Fruit fly (Drosophila melanogaster) whole organism, prepupa: ENCODE measurements around the gene CG33080.

ENCODE experiments used
- CG10631 ChIP-seq: fragments of 200-800 bp; sonication (Bioruptor generic); optimal IDR thresholded peaks from 2 replicates; lab custom pipeline; 2016; ENCODE audit warnings: missing biosample characterization, missing genetic modification characterization
- CG10669 ChIP-seq: fragments of 200-800 bp; sonication (Bioruptor generic); optimal IDR thresholded peaks from 3 replicates; lab custom pipeline; 2018; ENCODE audit warnings: missing biosample characterization, mild to moderate bottlenecking, missing genetic modification characterization, moderate library complexity
- CG11294 ChIP-seq: fragments of 200-800 bp; sonication (Bioruptor generic); IDR thresholded peaks from 2 replicates; pipeline ENCODE4 v1.3.6; 2022; ENCODE audit warnings: missing biosample characterization, missing genetic modification characterization
- CG15336 ChIP-seq: fragments of 200-800 bp; sonication (Bioruptor generic); IDR thresholded peaks from 2 replicates; pipeline ENCODE4 v1.3.6; 2022; ENCODE audit warnings: missing biosample characterization, missing genetic modification characterization
- CG1621 ChIP-seq: fragments of 200-800 bp; sonication (Bioruptor generic); optimal IDR thresholded peaks from 3 replicates; lab custom pipeline; 2018; ENCODE audit warnings: missing biosample characterization, mild to moderate bottlenecking, missing genetic modification characterization
- CG16779 ChIP-seq: fragments of 200-800 bp; sonication (Bioruptor generic); optimal IDR thresholded peaks from 3 replicates; lab custom pipeline; 2017; ENCODE audit warnings: missing biosample characterization, mild to moderate bottlenecking, missing genetic modification characterization
- CG31627 ChIP-seq: fragments of 200-800 bp; sonication (Bioruptor generic); optimal IDR thresholded peaks from 3 replicates; lab custom pipeline; 2016; ENCODE audit warnings: missing biosample characterization, missing genetic modification characterization
- CG32006 ChIP-seq: fragments of 200-800 bp; sonication (Bioruptor generic); optimal IDR thresholded peaks from 3 replicates; lab custom pipeline; 2017; ENCODE audit warnings: missing biosample characterization, mild to moderate bottlenecking, missing genetic modification characterization
- CG6854 ChIP-seq: fragments of 200-800 bp; sonication (Bioruptor generic); optimal IDR thresholded peaks from 2 replicates; lab custom pipeline; 2017; ENCODE audit warnings: missing biosample characterization, mild to moderate bottlenecking, missing genetic modification characterization
- CG8319 ChIP-seq: fragments of 200-800 bp; sonication (Bioruptor generic); optimal IDR thresholded peaks from 3 replicates; lab custom pipeline; 2016; ENCODE audit warnings: missing biosample characterization, missing genetic modification characterization
- fkh ChIP-seq: fragments of 200-800 bp; sonication (Bioruptor generic); optimal IDR thresholded peaks from 3 replicates; lab custom pipeline; 2017; ENCODE audit warnings: missing biosample characterization, mild to moderate bottlenecking, missing genetic modification characterization, moderate library complexity
- pdm3 ChIP-seq: fragments of 200-800 bp; sonication (Bioruptor generic); optimal IDR thresholded peaks from 3 replicates; lab custom pipeline; 2016; ENCODE audit warnings: missing biosample characterization, missing genetic modification characterization
- salr ChIP-seq, 2 experiments: fragments of 200-800 bp; sonication (Bioruptor generic); optimal IDR thresholded peaks; 3 replicates each; lab custom pipeline; 2016 to 2018; ENCODE audit warnings: missing biosample characterization in 2 of 2, missing genetic modification characterization in 2 of 2, mild to moderate bottlenecking in 1 of 2
- spab ChIP-seq: fragments of 200-800 bp; sonication (Bioruptor generic); optimal IDR thresholded peaks from 2 replicates; lab custom pipeline; 2017; ENCODE audit warnings: missing biosample characterization, mild to moderate bottlenecking, missing genetic modification characterization, missing genetic modification reagents

- TF ChIP-seq CG31627 (no peak), CG15336 (GFP tag; lab: Robert Waterston, UW) (no peak), spab (no peak), CG32006 (no peak), CG16779 (tag; lab: Kevin White, UChicago) (no peak), CG1621 (tag; lab: Kevin White, UChicago) (no peak), pdm3 (GFP tag; lab: Kevin White, UChicago) (no peak), salr (GFP tag; optimal IDR thresholded peaks at IDR 0.05; lab: Kevin White, UChicago) (no peak), CG8319 (GFP tag; lab: Kevin White, UChicago) (no peak), CG10631 (GFP tag; lab: Kevin White, UChicago) (no peak), fkh (peak; percentile 68), CG10669 (GFP tag; lab: Kevin White, UChicago) (no peak), CG6854 (GFP tag; lab: Kevin White, UChicago) (no peak), CG11294 (GFP tag; lab: Robert Waterston, UW) (no peak)
These were observed 39.5 kb downstream of the CG33080 start for dm6 chrX:5678178-5678470.
